Worm (Caenorhabditis elegans) whole organism, early embryonic: Measurements from ENCODE around the gene srx-24.

Experiments used
- B0310.2 ChIP-seq: sonication (generic microtip); optimal IDR thresholded peaks from 2 replicates; lab custom pipeline; 2016; ENCODE audit warnings: mild to moderate bottlenecking, missing genetic modification characterization, missing compliant biosample characterization
- F13C5.2 ChIP-seq: sonication (generic microtip); optimal IDR thresholded peaks from 2 replicates; lab custom pipeline; 2017; ENCODE audit warnings: mild to moderate bottlenecking, missing genetic modification characterization, inconsistent platforms, missing compliant biosample characterization
- aly-1 ChIP-seq: sonication (generic microtip); optimal IDR thresholded peaks from 2 replicates; lab custom pipeline; 2016; ENCODE audit warnings: missing genetic modification characterization, missing compliant biosample characterization
- ama-1 ChIP-seq: fragments of 150-350 bp; optimal IDR thresholded peaks from 2 replicates; lab custom pipeline; 2014
- ceh-13 ChIP-seq: fragments of 200-800 bp; sonication (Bioruptor generic); optimal IDR thresholded peaks from 2 replicates; lab custom pipeline; 2018; ENCODE audit warnings: mild to moderate bottlenecking, missing genetic modification characterization, missing compliant biosample characterization
- ceh-36 ChIP-seq: sonication (generic microtip); optimal IDR thresholded peaks from 2 replicates; lab custom pipeline; 2016; ENCODE audit warnings: missing genetic modification characterization, inconsistent platforms, missing compliant biosample characterization
- ets-7 ChIP-seq: sonication (generic microtip); optimal IDR thresholded peaks from 2 replicates; lab custom pipeline; 2016; ENCODE audit warnings: missing genotype, missing genetic modification characterization, missing compliant biosample characterization
- flt-1 ChIP-seq: fragments of 200-800 bp; sonication (Bioruptor generic); IDR thresholded peaks from 2 replicates; pipeline ENCODE4 v1.3.6; 2022; ENCODE audit warnings: missing genetic modification characterization, missing compliant biosample characterization
- hmbx-1 ChIP-seq: sonication (generic microtip); optimal IDR thresholded peaks from 2 replicates; lab custom pipeline; 2016; ENCODE audit warnings: mild to moderate bottlenecking, missing genetic modification characterization, missing compliant biosample characterization
- hmg-4 ChIP-seq: fragments of 200-800 bp; sonication (Bioruptor generic); optimal IDR thresholded peaks from 2 replicates; lab custom pipeline; 2018; ENCODE audit warnings: mild to moderate bottlenecking, missing genetic modification characterization, missing compliant biosample characterization
- hnd-1 ChIP-seq: sonication (generic microtip); optimal IDR thresholded peaks from 2 replicates; lab custom pipeline; 2016; ENCODE audit warnings: missing genetic modification characterization, missing compliant biosample characterization
- pes-1 ChIP-seq: fragments of 200-800 bp; sonication (Bioruptor generic); IDR thresholded peaks from 2 replicates; pipeline ENCODE4 v1.3.6; 2022; ENCODE audit warnings: missing genetic modification reagents, missing genetic modification characterization, missing compliant biosample characterization
- scrt-1 ChIP-seq: fragments of 200-800 bp; sonication (Bioruptor generic); IDR thresholded peaks from 2 replicates; pipeline ENCODE4 v1.3.6; 2022; ENCODE audit warnings: missing genetic modification characterization, missing compliant biosample characterization
- sea-1 ChIP-seq: fragments of 200-800 bp; sonication (Bioruptor generic); conservative IDR thresholded peaks from 2 replicates; pipeline ENCODE4 v1.3.6; 2022; ENCODE audit warnings: missing genetic modification characterization, missing compliant biosample characterization
- tbx-11 ChIP-seq: fragments of 200-800 bp; sonication (Bioruptor generic); IDR thresholded peaks from 2 replicates; pipeline ENCODE4 v1.3.6; 2022; ENCODE audit warnings: missing genetic modification characterization, missing compliant biosample characterization
- tbx-37 ChIP-seq: fragments of 200-800 bp; sonication (Bioruptor generic); conservative IDR thresholded peaks from 2 replicates; pipeline ENCODE4 v1.3.6; 2022; ENCODE audit warnings: missing genetic modification reagents, missing genetic modification characterization, missing compliant biosample characterization
- tra-4 ChIP-seq: sonication (generic microtip); optimal IDR thresholded peaks from 2 replicates; lab custom pipeline; 2017; ENCODE audit warnings: missing genetic modification characterization, missing compliant biosample characterization

srx-24 gene

ce11 chrV:2769754-2770153, 19.8 kb upstream of the srx-24 start, which contains the start of gene dhs-15:
Gene dhs-15 (minus strand): TSS chrV:2769854.
- no peak for TF ChIP-seq hmg-4 (GFP tag; lab: Kevin White, UChicago)
- TF ChIP-seq ceh-13 (GFP tag; lab: Kevin White, UChicago) = no peak
- TF ChIP-seq tbx-11 (GFP tag; lab: Robert Waterston, UW) = no peak
- no peak for TF ChIP-seq scrt-1 (GFP tag; lab: Robert Waterston, UW)
- no peak for TF ChIP-seq sea-1
- no peak for TF ChIP-seq tbx-37 (GFP tag; lab: Robert Waterston, UW)
- no peak for TF ChIP-seq pes-1 (GFP tag; lab: Robert Waterston, UW)
- no peak for TF ChIP-seq F13C5.2 (tag; lab: Kevin White, UChicago)
- no peak for TF ChIP-seq B0310.2 (tag; lab: Kevin White, UChicago)
- no peak for TF ChIP-seq hmbx-1 (tag; lab: Kevin White, UChicago)
- TF ChIP-seq flt-1 (GFP tag; lab: Robert Waterston, UW) = no peak
- no peak for TF ChIP-seq ama-1 (lab: Kevin White, UChicago)
- TF ChIP-seq hnd-1 (tag; lab: Kevin White, UChicago) = no peak
- no peak for TF ChIP-seq tra-4 (tag; lab: Kevin White, UChicago)
- no peak for TF ChIP-seq aly-1 (tag; lab: Kevin White, UChicago)

- TF ChIP-seq pes-1 (GFP tag; lab: Robert Waterston, UW) = no peak
- no peak for TF ChIP-seq tra-4 (tag; lab: Kevin White, UChicago)
- TF ChIP-seq scrt-1 (GFP tag; lab: Robert Waterston, UW) = no peak
- no peak for TF ChIP-seq hmbx-1 (tag; lab: Kevin White, UChicago)
- no peak for TF ChIP-seq ets-7 (tag; lab: Kevin White, UChicago)
- TF ChIP-seq F13C5.2 (tag; lab: Kevin White, UChicago) = no peak
- no peak for TF ChIP-seq tbx-37 (GFP tag; lab: Robert Waterston, UW)
- no peak for TF ChIP-seq ceh-13 (GFP tag; lab: Kevin White, UChicago)
- no peak for TF ChIP-seq ama-1 (lab: Kevin White, UChicago)
- TF ChIP-seq B0310.2 (tag; lab: Kevin White, UChicago) = no peak
- TF ChIP-seq hmg-4 (GFP tag; lab: Kevin White, UChicago) = no peak
- TF ChIP-seq ceh-36 (tag; lab: Kevin White, UChicago) = no peak
- no peak for TF ChIP-seq tbx-11 (GFP tag; lab: Robert Waterston, UW)
- TF ChIP-seq aly-1 (tag; lab: Kevin White, UChicago) = no peak
- TF ChIP-seq hnd-1 (tag; lab: Kevin White, UChicago) = no peak
- TF ChIP-seq flt-1 (GFP tag; lab: Robert Waterston, UW) = no peak
- TF ChIP-seq sea-1 = no peak
These were observed 17.6 kb upstream of the srx-24 start, which contains the start of gene R05D8.9 for ce11 chrV:2767465-2767864. Gene R05D8.9 (minus strand): TSS chrV:2767565.

ce11 chrV:2765052-2765451, 15.1 kb upstream of the srx-24 start, which contains the start of gene dhs-14:
Gene dhs-14 (minus strand): TSS chrV:2765200.
- TF ChIP-seq hnd-1 (tag; lab: Kevin White, UChicago) = no peak
- TF ChIP-seq hmbx-1 (tag; lab: Kevin White, UChicago) = no peak
- no peak for TF ChIP-seq flt-1 (GFP tag; lab: Robert Waterston, UW)
- TF ChIP-seq ceh-13 (GFP tag; lab: Kevin White, UChicago) = no peak
- no peak for TF ChIP-seq scrt-1 (GFP tag; lab: Robert Waterston, UW)
- TF ChIP-seq tra-4 (tag; lab: Kevin White, UChicago) = no peak
- TF ChIP-seq sea-1 = no peak
- no peak for TF ChIP-seq hmg-4 (GFP tag; lab: Kevin White, UChicago)
- TF ChIP-seq F13C5.2 (tag; lab: Kevin White, UChicago) = no peak
- no peak for TF ChIP-seq aly-1 (tag; lab: Kevin White, UChicago)
- no peak for TF ChIP-seq ceh-36 (tag; lab: Kevin White, UChicago)
- no peak for TF ChIP-seq ets-7 (tag; lab: Kevin White, UChicago)
- TF ChIP-seq pes-1 (GFP tag; lab: Robert Waterston, UW) = no peak
- no peak for TF ChIP-seq B0310.2 (tag; lab: Kevin White, UChicago)

ce11 chrV:2763105-2763504, 13.2 kb upstream of the srx-24 start, which contains the start of gene R05D8.7:
Gene R05D8.7 (minus strand): TSS chrV:2763208.
- no peak for TF ChIP-seq pes-1 (GFP tag; lab: Robert Waterston, UW)
- no peak for TF ChIP-seq ceh-13 (GFP tag; lab: Kevin White, UChicago)
- no peak for TF ChIP-seq tbx-11 (GFP tag; lab: Robert Waterston, UW)
- TF ChIP-seq F13C5.2 (tag; lab: Kevin White, UChicago) = no peak
- TF ChIP-seq aly-1 (tag; lab: Kevin White, UChicago) = no peak
- TF ChIP-seq tbx-37 (GFP tag; lab: Robert Waterston, UW) = no peak
- TF ChIP-seq hmg-4 (GFP tag; lab: Kevin White, UChicago) = no peak

ce11 chrV:2761470-2761869, 11.6 kb upstream of the srx-24 start:
- TF ChIP-seq tbx-11 (GFP tag; lab: Robert Waterston, UW) (0 out of 2 replicates have a peak, but pooled peaks have one; percentile 35), pes-1 (GFP tag; lab: Robert Waterston, UW) (no peak), tra-4 (tag; lab: Kevin White, UChicago) (no peak), B0310.2 (tag; lab: Kevin White, UChicago) (no peak), scrt-1 (GFP tag; lab: Robert Waterston, UW) (no peak), hmg-4 (GFP tag; lab: Kevin White, UChicago) (no peak)

- TF ChIP-seq sea-1 (no peak), ceh-36 (tag; lab: Kevin White, UChicago) (no peak), hmg-4 (GFP tag; lab: Kevin White, UChicago) (no peak), pes-1 (GFP tag; lab: Robert Waterston, UW) (no peak), aly-1 (tag; lab: Kevin White, UChicago) (no peak), ets-7 (tag; lab: Kevin White, UChicago) (no peak), tra-4 (tag; lab: Kevin White, UChicago) (no peak), hnd-1 (tag; lab: Kevin White, UChicago) (no peak), ceh-13 (GFP tag; lab: Kevin White, UChicago) (no peak), F13C5.2 (tag; lab: Kevin White, UChicago) (no peak), tbx-11 (GFP tag; lab: Robert Waterston, UW) (no peak), tbx-37 (GFP tag; lab: Robert Waterston, UW) (no peak), scrt-1 (GFP tag; lab: Robert Waterston, UW) (no peak), ama-1 (lab: Kevin White, UChicago) (no peak), B0310.2 (tag; lab: Kevin White, UChicago) (no peak), hmbx-1 (tag; lab: Kevin White, UChicago) (no peak), flt-1 (GFP tag; lab: Robert Waterston, UW) (no peak)
These were observed 9.6 kb upstream of the srx-24 start, which contains the start of gene srg-58 for ce11 chrV:2759456-2759855. Gene srg-58 (minus strand): TSS chrV:2759556.
